Fruit fly (Drosophila melanogaster): ENCODE data around the gene CG3306.

dm6 chr3L:9614589-9615442, 13.5 kb downstream of the CG3306 start, which contains the start of gene LanB2:
- TF ChIP-seq Dll (optimal IDR thresholded peaks at IDR 0.05) (no peak), usp (GFP tag; optimal IDR thresholded peaks at IDR 0.05) (no peak)

Measured in whole organism.